Fruit fly (Drosophila melanogaster): ENCODE data around the gene Pfdn6.

The Pfdn6 gene

dm6 chr3L:19902560-19903399 lies 20.7 kb upstream of the Pfdn6 start:
- TF ChIP-seq psq (optimal IDR thresholded peaks at IDR 0.05) = no peak
- TF ChIP-seq Dll (optimal IDR thresholded peaks at IDR 0.05) = no peak
- no peak for TF ChIP-seq EcR (GFP tag; optimal IDR thresholded peaks at IDR 0.05)
- no peak for TF ChIP-seq pan (optimal IDR thresholded peaks at IDR 0.05)
- TF ChIP-seq usp (GFP tag; optimal IDR thresholded peaks at IDR 0.05) = no peak
- no peak for TF ChIP-seq CG8478 (optimal IDR thresholded peaks at IDR 0.05)

- no peak for TF ChIP-seq CG8478 (optimal IDR thresholded peaks at IDR 0.05)
- TF ChIP-seq Dll (optimal IDR thresholded peaks at IDR 0.05) = no peak
- TF ChIP-seq EcR (GFP tag; optimal IDR thresholded peaks at IDR 0.05) = no peak
- no peak for TF ChIP-seq usp (GFP tag; optimal IDR thresholded peaks at IDR 0.05)
- no peak for TF ChIP-seq psq (optimal IDR thresholded peaks at IDR 0.05)
- no peak for TF ChIP-seq pan (optimal IDR thresholded peaks at IDR 0.05)
Observed at dm6 chr3L:19903400-19903846, 20.0 kb upstream of the Pfdn6 start.

- TF ChIP-seq psq (optimal IDR thresholded peaks at IDR 0.05) (no peak), CG8478 (optimal IDR thresholded peaks at IDR 0.05) (no peak), pan (optimal IDR thresholded peaks at IDR 0.05) (no peak), EcR (GFP tag; optimal IDR thresholded peaks at IDR 0.05) (no peak), usp (GFP tag; optimal IDR thresholded peaks at IDR 0.05) (no peak), Dll (optimal IDR thresholded peaks at IDR 0.05) (no peak)
Observed at dm6 chr3L:19904411-19905135, 18.9 kb upstream of the Pfdn6 start.

dm6 chr3L:19905427-19905826 lies 18.0 kb upstream of the Pfdn6 start:
- TF ChIP-seq usp (GFP tag; optimal IDR thresholded peaks at IDR 0.05) = no peak
- TF ChIP-seq EcR (GFP tag; optimal IDR thresholded peaks at IDR 0.05) = no peak
- no peak for TF ChIP-seq Dll (optimal IDR thresholded peaks at IDR 0.05)
- TF ChIP-seq CG8478 (optimal IDR thresholded peaks at IDR 0.05) = no peak
- no peak for TF ChIP-seq pan (optimal IDR thresholded peaks at IDR 0.05)
- TF ChIP-seq psq (optimal IDR thresholded peaks at IDR 0.05) = no peak

- TF ChIP-seq pan (optimal IDR thresholded peaks at IDR 0.05) (no peak), Dll (optimal IDR thresholded peaks at IDR 0.05) (no peak), psq (optimal IDR thresholded peaks at IDR 0.05) (no peak), EcR (GFP tag; optimal IDR thresholded peaks at IDR 0.05) (no peak), usp (GFP tag; optimal IDR thresholded peaks at IDR 0.05) (no peak), CG8478 (optimal IDR thresholded peaks at IDR 0.05) (no peak)
Observed at dm6 chr3L:19906148-19906752, 17.2 kb upstream of the Pfdn6 start.

dm6 chr3L:19906780-19907705 lies 16.4 kb upstream of the Pfdn6 start:
- TF ChIP-seq Dll (optimal IDR thresholded peaks at IDR 0.05) (no peak), CG8478 (optimal IDR thresholded peaks at IDR 0.05) (peak; percentile 37), usp (GFP tag; optimal IDR thresholded peaks at IDR 0.05) (no peak), EcR (GFP tag; optimal IDR thresholded peaks at IDR 0.05) (no peak), pan (optimal IDR thresholded peaks at IDR 0.05) (no peak), psq (optimal IDR thresholded peaks at IDR 0.05) (no peak)

- TF ChIP-seq Dll (optimal IDR thresholded peaks at IDR 0.05) = no peak
- no peak for TF ChIP-seq psq (optimal IDR thresholded peaks at IDR 0.05)
- TF ChIP-seq EcR (GFP tag; optimal IDR thresholded peaks at IDR 0.05) = no peak
- no peak for TF ChIP-seq usp (GFP tag; optimal IDR thresholded peaks at IDR 0.05)
- TF ChIP-seq CG8478 (optimal IDR thresholded peaks at IDR 0.05) = no peak
- no peak for TF ChIP-seq pan (optimal IDR thresholded peaks at IDR 0.05)
Observed at dm6 chr3L:19907706-19908070, 15.8 kb upstream of the Pfdn6 start.

dm6 chr3L:19908201-19909127 lies 15.0 kb upstream of the Pfdn6 start:
- TF ChIP-seq pan (optimal IDR thresholded peaks at IDR 0.05) = no peak
- TF ChIP-seq CG8478 (optimal IDR thresholded peaks at IDR 0.05) = no peak
- no peak for TF ChIP-seq EcR (GFP tag; optimal IDR thresholded peaks at IDR 0.05)
- no peak for TF ChIP-seq psq (optimal IDR thresholded peaks at IDR 0.05)
- TF ChIP-seq Dll (optimal IDR thresholded peaks at IDR 0.05) = no peak
- TF ChIP-seq usp (GFP tag; optimal IDR thresholded peaks at IDR 0.05) = no peak

dm6 chr3L:19909234-19910053 lies 14.0 kb upstream of the Pfdn6 start:
- TF ChIP-seq pan (optimal IDR thresholded peaks at IDR 0.05) = no peak
- no peak for TF ChIP-seq psq (optimal IDR thresholded peaks at IDR 0.05)
- no peak for TF ChIP-seq Dll (optimal IDR thresholded peaks at IDR 0.05)

dm6 chr3L:19910054-19910414 lies 13.4 kb upstream of the Pfdn6 start, which contains the start of the genes Mi-2 and Prp3:
Mi-2 (minus strand) TSS chr3L:19910215.
Prp3 (plus strand) TSS chr3L:19910300.
- no peak for TF ChIP-seq CG8478 (optimal IDR thresholded peaks at IDR 0.05)
- TF ChIP-seq pan (optimal IDR thresholded peaks at IDR 0.05) = no peak
- TF ChIP-seq EcR (GFP tag; optimal IDR thresholded peaks at IDR 0.05) = no peak
- no peak for TF ChIP-seq usp (GFP tag; optimal IDR thresholded peaks at IDR 0.05)
- TF ChIP-seq psq (optimal IDR thresholded peaks at IDR 0.05) = no peak
- TF ChIP-seq Dll (optimal IDR thresholded peaks at IDR 0.05) = no peak

Data from whole organism.